Worm (Caenorhabditis elegans) whole organism, mixed stage, embryonic: ENCODE results near the gene clec-86.

Source experiments
- M03D4.4 ChIP-seq: sonication (generic microtip); optimal IDR thresholded peaks from 2 replicates; lab custom pipeline; 2017; ENCODE audit warnings: mild to moderate bottlenecking, missing genetic modification characterization, missing compliant biosample characterization
- blmp-1 ChIP-seq: fragments of 150-350 bp; optimal IDR thresholded peaks from 2 replicates; lab custom pipeline; 2014; ENCODE audit warnings: missing biosample characterization, missing genetic modification characterization
- drap-1 ChIP-seq: fragments of 200-800 bp; sonication (Bioruptor generic); optimal IDR thresholded peaks from 3 replicates; lab custom pipeline; 2018; ENCODE audit warnings: mild to moderate bottlenecking, missing genetic modification characterization, missing compliant biosample characterization
- nhr-12 ChIP-seq: fragments of 150-350 bp; optimal IDR thresholded peaks from 2 replicates; lab custom pipeline; 2014; ENCODE audit warnings: missing biosample characterization, missing genetic modification characterization
- nhr-28 ChIP-seq: fragments of 150-350 bp; optimal IDR thresholded peaks from 2 replicates; lab custom pipeline; 2014; ENCODE audit warnings: missing biosample characterization, missing genetic modification characterization
- nhr-76 ChIP-seq: sonication (generic microtip); optimal IDR thresholded peaks from 2 replicates; lab custom pipeline; 2017; ENCODE audit warnings: missing biosample characterization, missing genetic modification characterization
- pha-4 ChIP-seq: fragments of 150-350 bp; optimal IDR thresholded peaks from 2 replicates; lab custom pipeline; 2018; ENCODE audit warnings: missing biosample characterization, missing genetic modification reagents, missing genetic modification characterization
- snpc-4 ChIP-seq: fragments of 150-350 bp; optimal IDR thresholded peaks from 2 replicates; lab custom pipeline; 2014; ENCODE audit warnings: missing biosample characterization, missing genetic modification characterization
- tbx-8 ChIP-seq: fragments of 200-800 bp; sonication (Bioruptor generic); optimal IDR thresholded peaks from 2 replicates; lab custom pipeline; 2018; ENCODE audit warnings: mild to moderate bottlenecking, missing genetic modification characterization, moderate library complexity, missing compliant biosample characterization
- unc-120 ChIP-seq: sonication (generic microtip); optimal IDR thresholded peaks from 2 replicates; lab custom pipeline; 2017; ENCODE audit warnings: missing genetic modification characterization, missing compliant biosample characterization; ENCODE audit not compliant: poor library complexity, severe bottlenecking
- unc-39 ChIP-seq: fragments of 150-350 bp; optimal IDR thresholded peaks from 2 replicates; lab custom pipeline; 2014; ENCODE audit warnings: missing biosample characterization, missing genetic modification characterization
- unc-62 ChIP-seq: fragments of 150-350 bp; optimal IDR thresholded peaks from 2 replicates; lab custom pipeline; 2014; ENCODE audit warnings: missing biosample characterization, missing genetic modification reagents, missing genetic modification characterization
- ztf-11 ChIP-seq: fragments of 150-350 bp; optimal IDR thresholded peaks from 2 replicates; lab custom pipeline; 2014; ENCODE audit warnings: missing biosample characterization, missing genetic modification characterization

ce11 chrX:7112589-7112988, 27.1 kb upstream of the clec-86 start, which contains the start of gene C36B7.1:
- TF ChIP-seq ztf-11 = no peak
- TF ChIP-seq nhr-12 (tag; lab: Kevin White, UChicago) = no peak
- TF ChIP-seq unc-62 (GFP tag; lab: Kevin White, UChicago) = no peak
- TF ChIP-seq blmp-1 (tag; lab: Kevin White, UChicago) = no peak
- no peak for TF ChIP-seq nhr-28 (tag; lab: Kevin White, UChicago)
- TF ChIP-seq nhr-76 (tag; lab: Kevin White, UChicago) = no peak
- no peak for TF ChIP-seq M03D4.4
- no peak for TF ChIP-seq unc-39 (tag; lab: Kevin White, UChicago)
- no peak for TF ChIP-seq unc-120 (tag; lab: Kevin White, UChicago)
- TF ChIP-seq pha-4 (tag; lab: Kevin White, UChicago) = no peak
- no peak for TF ChIP-seq drap-1
- no peak for TF ChIP-seq snpc-4 (tag; lab: Kevin White, UChicago)
- TF ChIP-seq tbx-8 (GFP tag; lab: Kevin White, UChicago) = no peak
